Worm (Caenorhabditis elegans) whole organism, late embryonic: ENCODE measurements around the gene Y52E8A.3.

Experiments used
- C38D4.7 ChIP-seq: fragments of 200-800 bp; sonication (Bioruptor generic); optimal IDR thresholded peaks from 2 replicates; lab custom pipeline; 2018; ENCODE audit warnings: mild to moderate bottlenecking, missing genetic modification characterization, moderate library complexity, missing compliant biosample characterization
- ceh-2 ChIP-seq: sonication (generic microtip); optimal IDR thresholded peaks from 2 replicates; lab custom pipeline; 2016; ENCODE audit warnings: missing genotype, missing genetic modification characterization, missing compliant biosample characterization
- ceh-30 ChIP-seq: fragments of 150-350 bp; optimal IDR thresholded peaks from 2 replicates; lab custom pipeline; 2014; ENCODE audit warnings: missing biosample characterization, missing genetic modification characterization
- ceh-9 ChIP-seq: sonication (generic microtip); optimal IDR thresholded peaks from 2 replicates; lab custom pipeline; 2016; ENCODE audit warnings: mild to moderate bottlenecking, missing genetic modification characterization, inconsistent platforms, missing compliant biosample characterization
- dmd-4 ChIP-seq: sonication (generic microtip); optimal IDR thresholded peaks from 2 replicates; lab custom pipeline; 2016; ENCODE audit warnings: borderline replicate concordance, missing genetic modification characterization, missing compliant biosample characterization
- elt-2 ChIP-seq: sonication (generic microtip); optimal IDR thresholded peaks from 2 replicates; lab custom pipeline; 2016; ENCODE audit warnings: missing genetic modification reagents, missing genetic modification characterization, missing compliant biosample characterization
- nhr-232 ChIP-seq: sonication (generic microtip); optimal IDR thresholded peaks from 2 replicates; lab custom pipeline; 2016; ENCODE audit warnings: missing genetic modification characterization, missing compliant biosample characterization

ce11 chrII:4344317-4344716 lies 37.5 kb upstream of the Y52E8A.3 start:
- no peak for TF ChIP-seq ceh-30 (tag; lab: Kevin White, UChicago)
- no peak for TF ChIP-seq C38D4.7 (GFP tag; lab: Kevin White, UChicago)
- no peak for TF ChIP-seq ceh-9 (tag; lab: Kevin White, UChicago)
- no peak for TF ChIP-seq ceh-2
- TF ChIP-seq nhr-232: no peak
- TF ChIP-seq dmd-4: no peak
- TF ChIP-seq elt-2: no peak
